Worm (Caenorhabditis elegans) whole organism, early embryonic: ENCODE measurements around the gene W02F12.8.

Experiments
- B0310.2 ChIP-seq: sonication (generic microtip); optimal IDR thresholded peaks from 2 replicates; lab custom pipeline; 2016; ENCODE audit warnings: mild to moderate bottlenecking, missing genetic modification characterization, missing compliant biosample characterization
- F13C5.2 ChIP-seq: sonication (generic microtip); optimal IDR thresholded peaks from 2 replicates; lab custom pipeline; 2017; ENCODE audit warnings: mild to moderate bottlenecking, missing genetic modification characterization, inconsistent platforms, missing compliant biosample characterization
- aly-1 ChIP-seq: sonication (generic microtip); optimal IDR thresholded peaks from 2 replicates; lab custom pipeline; 2016; ENCODE audit warnings: missing genetic modification characterization, missing compliant biosample characterization
- ama-1 ChIP-seq: fragments of 150-350 bp; optimal IDR thresholded peaks from 2 replicates; lab custom pipeline; 2014
- ets-7 ChIP-seq: sonication (generic microtip); optimal IDR thresholded peaks from 2 replicates; lab custom pipeline; 2016; ENCODE audit warnings: missing genotype, missing genetic modification characterization, missing compliant biosample characterization
- flt-1 ChIP-seq: fragments of 200-800 bp; sonication (Bioruptor generic); IDR thresholded peaks from 2 replicates; pipeline ENCODE4 v1.3.6; 2022; ENCODE audit warnings: missing genetic modification characterization, missing compliant biosample characterization
- hnd-1 ChIP-seq: sonication (generic microtip); optimal IDR thresholded peaks from 2 replicates; lab custom pipeline; 2016; ENCODE audit warnings: missing genetic modification characterization, missing compliant biosample characterization
- pes-1 ChIP-seq: fragments of 200-800 bp; sonication (Bioruptor generic); IDR thresholded peaks from 2 replicates; pipeline ENCODE4 v1.3.6; 2022; ENCODE audit warnings: missing genetic modification reagents, missing genetic modification characterization, missing compliant biosample characterization
- scrt-1 ChIP-seq: fragments of 200-800 bp; sonication (Bioruptor generic); IDR thresholded peaks from 2 replicates; pipeline ENCODE4 v1.3.6; 2022; ENCODE audit warnings: missing genetic modification characterization, missing compliant biosample characterization
- sea-1 ChIP-seq: fragments of 200-800 bp; sonication (Bioruptor generic); conservative IDR thresholded peaks from 2 replicates; pipeline ENCODE4 v1.3.6; 2022; ENCODE audit warnings: missing genetic modification characterization, missing compliant biosample characterization
- tbx-11 ChIP-seq: fragments of 200-800 bp; sonication (Bioruptor generic); IDR thresholded peaks from 2 replicates; pipeline ENCODE4 v1.3.6; 2022; ENCODE audit warnings: missing genetic modification characterization, missing compliant biosample characterization
- tra-4 ChIP-seq: sonication (generic microtip); optimal IDR thresholded peaks from 2 replicates; lab custom pipeline; 2017; ENCODE audit warnings: missing genetic modification characterization, missing compliant biosample characterization

DNA sequence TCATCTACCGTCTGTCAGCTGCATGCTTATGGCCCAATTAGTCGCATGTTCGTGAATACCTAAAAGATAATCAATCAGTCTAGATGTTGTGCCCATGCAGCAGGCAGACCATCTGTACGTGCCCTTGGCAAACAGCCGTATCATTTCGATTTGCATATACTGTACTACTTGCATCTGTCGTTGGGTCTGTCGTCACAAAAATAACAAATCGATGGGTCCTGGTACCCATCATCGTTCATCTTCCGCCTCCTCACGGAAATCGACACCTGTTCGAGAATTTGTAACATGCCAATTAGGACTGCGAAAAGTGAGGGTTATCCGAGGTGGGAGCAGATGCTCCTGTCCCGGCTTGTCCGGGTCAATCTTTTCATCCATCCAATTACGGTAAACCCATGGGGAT, 11.3 kb downstream of the W02F12.8 start:
- TF ChIP-seq sea-1 (GFP tag; lab: Robert Waterston, UW), result no peak
- no peak for TF ChIP-seq tbx-11 (GFP tag; lab: Robert Waterston, UW)
- TF ChIP-seq scrt-1 (GFP tag; lab: Robert Waterston, UW), result no peak
- no peak for TF ChIP-seq hnd-1
- TF ChIP-seq ama-1, result no peak
- TF ChIP-seq tra-4 (tag; lab: Kevin White, UChicago), result no peak
- no peak for TF ChIP-seq ets-7 (tag; lab: Kevin White, UChicago)
- no peak for TF ChIP-seq flt-1 (GFP tag; lab: Robert Waterston, UW)
- no peak for TF ChIP-seq aly-1
- no peak for TF ChIP-seq F13C5.2 (tag; lab: Kevin White, UChicago)
- TF ChIP-seq B0310.2 (tag; lab: Kevin White, UChicago), result no peak
- TF ChIP-seq pes-1 (GFP tag; lab: Robert Waterston, UW), result no peak
